Worm (Caenorhabditis elegans): ENCODE data around the gene ZK945.6.

ce11 chrII:10073986-10074385, 32.8 kb downstream of the ZK945.6 start:
- TF ChIP-seq sptf-2 (GFP tag; optimal IDR thresholded peaks at IDR 0.05) (no peak), F52B5.7 (tag; optimal IDR thresholded peaks at IDR 0.05) (no peak), attf-6 (GFP tag; IDR thresholded peaks at IDR 0.05) (no peak), D2030.7 (GFP tag; IDR thresholded peaks at IDR 0.05) (no peak), F33H1.4 (GFP tag; IDR thresholded peaks at IDR 0.05) (no peak), snpc-1.3 (tag; optimal IDR thresholded peaks at IDR 0.05; ENCODE audit: insufficient read depth) (no peak), K12H6.12 (tag; optimal IDR thresholded peaks at IDR 0.05) (no peak), cebp-2 (GFP tag; IDR thresholded peaks at IDR 0.05) (no peak), rec-8 (tag; optimal IDR thresholded peaks at IDR 0.05) (no peak), unc-130 (GFP tag; optimal IDR thresholded peaks at IDR 0.05) (no peak), hmg-20 (GFP tag; IDR thresholded peaks at IDR 0.05) (no peak), lin-26 (GFP tag; IDR thresholded peaks at IDR 0.05) (no peak), Y95B8A.8 (GFP tag; IDR thresholded peaks at IDR 0.05) (no peak)

Measured in whole organism, young adult.